Fruit fly (Drosophila melanogaster) ovary, adult (tissue): ENCODE results near the gene CG4338.
A peak's percentile ranks its signal among the peaks of the same experiment; 100 is the strongest.

Source experiments
- CG17801 ChIP-seq: fragments of 200-800 bp; optimal IDR thresholded peaks from 2 replicates; lab custom pipeline; 2019; ENCODE audit warnings: missing biosample characterization, mild to moderate bottlenecking, missing genetic modification characterization, moderate library complexity; ENCODE audit not compliant: partially characterized antibody

CG4338 gene

dm6 chr3R:15268856-15269255 is 6.5 kb upstream of the CG4338 start:
- TF ChIP-seq CG17801, result no peak

- no peak for TF ChIP-seq CG17801
These were observed 2.9 kb downstream of the CG4338 start, which contains the start of the genes MRG15 and Tm1 for dm6 chr3R:15277926-15278869. Gene MRG15 (minus strand): TSS chr3R:15278109. Gene Tm1 (plus strand): TSS chr3R:15278220.

DNA sequence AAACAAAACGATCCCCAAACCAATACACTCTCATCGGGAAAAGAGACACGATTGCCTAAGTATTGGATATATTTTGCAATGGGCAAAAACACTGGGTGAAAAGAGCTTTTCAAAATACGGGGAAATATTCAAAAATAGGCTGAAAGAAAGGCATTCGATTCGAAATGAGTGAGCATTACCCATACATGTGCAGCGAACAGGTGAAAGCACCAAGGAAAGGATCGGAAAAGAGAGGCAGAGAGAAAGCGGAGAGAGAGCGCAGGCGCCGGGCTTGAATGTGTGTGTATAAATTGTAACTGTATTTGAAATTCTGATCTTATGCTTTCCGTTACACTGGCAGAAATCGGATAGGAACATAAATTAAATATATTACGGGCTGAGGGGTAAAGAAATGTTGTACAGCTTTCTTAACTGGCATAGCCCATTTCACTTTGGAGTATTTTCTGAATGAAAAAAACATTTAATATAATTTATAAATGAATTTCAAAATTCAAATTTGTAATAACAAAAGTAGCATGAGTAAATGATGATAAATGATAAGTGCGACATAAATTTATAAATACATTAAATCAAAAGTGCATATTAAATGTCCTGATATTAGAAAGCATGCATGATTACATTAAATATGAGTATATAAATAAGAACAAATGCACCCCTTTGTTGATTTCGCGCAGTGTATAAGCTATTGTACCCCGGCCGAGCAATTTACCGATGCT is 5.5 kb downstream of the CG4338 start:
- peak; percentile 25 for TF ChIP-seq CG17801

- no peak for TF ChIP-seq CG17801
These were observed 6.1 kb downstream of the CG4338 start for dm6 chr3R:15281335-15281963.

dm6 chr3R:15282326-15282725 is 7.0 kb downstream of the CG4338 start:
- no peak for TF ChIP-seq CG17801

dm6 chr3R:15282982-15283809 is 7.9 kb downstream of the CG4338 start:
- TF ChIP-seq CG17801, result no peak

dm6 chr3R:15286024-15286692 is 10.8 kb downstream of the CG4338 start:
- no peak for TF ChIP-seq CG17801

dm6 chr3R:15286693-15287041 is 11.3 kb downstream of the CG4338 start:
- TF ChIP-seq CG17801, result no peak

DNA sequence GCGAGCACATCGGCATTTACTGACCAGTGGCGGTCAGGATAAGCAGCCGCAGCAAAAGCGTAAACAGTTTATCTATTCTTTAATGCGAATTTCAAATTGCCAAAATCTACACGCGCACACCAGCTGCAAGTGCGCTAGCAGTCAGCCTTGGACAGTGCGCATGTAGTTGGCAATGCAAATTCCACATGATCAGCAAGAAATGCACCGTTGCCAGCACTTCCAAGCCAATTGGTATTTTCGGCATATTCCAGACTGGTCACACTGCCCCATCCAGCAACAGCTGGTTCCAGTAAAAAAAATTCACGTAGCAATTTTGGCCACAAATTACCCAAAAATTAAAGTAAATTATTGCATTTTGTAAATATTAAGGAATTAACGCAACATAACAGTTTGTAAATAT is 12.4 kb downstream of the CG4338 start:
- peak; percentile 16 for TF ChIP-seq CG17801

- TF ChIP-seq CG17801, result no peak
These were observed 13.5 kb downstream of the CG4338 start for dm6 chr3R:15288802-15289201.

dm6 chr3R:15289828-15290641 is 14.7 kb downstream of the CG4338 start:
- TF ChIP-seq CG17801, result no peak

- TF ChIP-seq CG17801, result peak; percentile 68
These were observed 15.4 kb downstream of the CG4338 start, which contains the start of gene CG45218 for dm6 chr3R:15290642-15291118. Gene CG45218 (minus strand): TSS chr3R:15290799.

dm6 chr3R:15291551-15292223 is 16.4 kb downstream of the CG4338 start:
- no peak for TF ChIP-seq CG17801
